Fruit fly (Drosophila melanogaster) whole organism, wandering third instar larva: ENCODE data around the gene Gr63a.
A peak's percentile ranks its signal among the peaks of the same experiment; 100 is the strongest.

Source experiments
- Abd-B ChIP-seq: fragments of >200 bp; optimal IDR thresholded peaks from 2 replicates; lab custom pipeline; 2017; ENCODE audit warnings: missing biosample characterization, missing genetic modification characterization
- CG32264 ChIP-seq: fragments of 200-800 bp; sonication (Bioruptor generic); optimal IDR thresholded peaks from 2 replicates; lab custom pipeline; 2016; ENCODE audit warnings: missing biosample characterization, missing genetic modification characterization
- CG9705 ChIP-seq: fragments of 200-800 bp; sonication (Bioruptor generic); optimal IDR thresholded peaks from 2 replicates; lab custom pipeline; 2018; ENCODE audit warnings: missing biosample characterization, mild to moderate bottlenecking, missing genetic modification characterization
- CrebA ChIP-seq: fragments of 200-800 bp; sonication (Bioruptor generic); optimal IDR thresholded peaks from 2 replicates; lab custom pipeline; 2016; ENCODE audit warnings: missing biosample characterization, mild to moderate bottlenecking, missing genetic modification characterization, borderline replicate concordance
- Dif ChIP-seq: fragments of 200-275, 200-300 bp; sonication (Bioruptor generic); optimal IDR thresholded peaks from 2 replicates; lab custom pipeline; 2018; ENCODE audit warnings: missing biosample characterization, missing genetic modification characterization; ENCODE audit not compliant: partially characterized antibody
- GATAd ChIP-seq: sonication (Bioruptor generic); optimal IDR thresholded peaks from 2 replicates; lab custom pipeline; 2016; ENCODE audit warnings: missing biosample characterization, missing genetic modification characterization
- HLH106 ChIP-seq: fragments of 200-800 bp; optimal IDR thresholded peaks from 3 replicates; lab custom pipeline; 2019; ENCODE audit warnings: missing biosample characterization, mild to moderate bottlenecking, missing genetic modification characterization, moderate library complexity
- Hnf4 ChIP-seq: fragments of 200-800 bp; sonication (Bioruptor generic); optimal IDR thresholded peaks from 2 replicates; lab custom pipeline; 2016; ENCODE audit warnings: missing biosample characterization, mild to moderate bottlenecking, missing genetic modification characterization
- Hr78 ChIP-seq: fragments of >200 bp; optimal IDR thresholded peaks from 2 replicates; lab custom pipeline; 2017; ENCODE audit warnings: missing biosample characterization, missing genetic modification characterization
- Hr83 ChIP-seq: fragments of 200-300 bp; sonication (Bioruptor generic); optimal IDR thresholded peaks from 2 replicates; lab custom pipeline; 2016; ENCODE audit warnings: missing biosample characterization, mild to moderate bottlenecking, missing genetic modification characterization, moderate library complexity; ENCODE audit not compliant: poor library complexity, severe bottlenecking
- Mio ChIP-seq: sonication (Bioruptor generic); optimal IDR thresholded peaks from 2 replicates; lab custom pipeline; 2016; ENCODE audit warnings: missing biosample characterization, missing genetic modification characterization
- N ChIP-seq: fragments of >200 bp; optimal IDR thresholded peaks from 2 replicates; lab custom pipeline; 2018; ENCODE audit warnings: missing biosample characterization, missing external identifiers, missing genetic modification characterization
- OdsH ChIP-seq: fragments of 200-800 bp; sonication (Bioruptor generic); optimal IDR thresholded peaks from 2 replicates; lab custom pipeline; 2016; ENCODE audit warnings: missing biosample characterization, mild to moderate bottlenecking, missing genetic modification characterization
- Rel ChIP-seq, 2 experiments: fragments of 200-800 bp; sonication (Bioruptor generic) in 1 of 2; optimal IDR thresholded peaks; 2 replicates in 1 of 2; 3 replicates in 1 of 2; lab custom pipeline; 2016 to 2019; ENCODE audit warnings: mild to moderate bottlenecking in 2 of 2, missing biosample characterization in 2 of 2, missing genetic modification characterization in 2 of 2, moderate library complexity in 1 of 2
- Sp1 ChIP-seq: fragments of 200-800 bp; sonication (Bioruptor generic); optimal IDR thresholded peaks from 3 replicates; lab custom pipeline; 2019; ENCODE audit warnings: missing biosample characterization, mild to moderate bottlenecking, missing genetic modification characterization, moderate library complexity
- br ChIP-seq: fragments of 200-800 bp; sonication (Bioruptor generic); optimal IDR thresholded peaks from 2 replicates; lab custom pipeline; 2016; ENCODE audit warnings: missing biosample characterization, missing genetic modification characterization
- brk ChIP-seq: fragments of 200-800 bp; sonication (Bioruptor generic); optimal IDR thresholded peaks from 2 replicates; lab custom pipeline; 2016; ENCODE audit warnings: missing biosample characterization, mild to moderate bottlenecking, missing genetic modification characterization
- dl ChIP-seq, 2 experiments: fragments of 175-275, 200-275 bp in 1 of 2; fragments of 200-275 bp in 1 of 2; sonication (Bioruptor generic); optimal IDR thresholded peaks; lab custom pipeline; 2018; ENCODE audit warnings: mild to moderate bottlenecking in 2 of 2, missing biosample characterization in 2 of 2, missing genetic modification characterization in 2 of 2, moderate library complexity in 2 of 2; ENCODE audit not compliant: partially characterized antibody in 2 of 2, insufficient read depth in 1 of 2
- dsf ChIP-seq: sonication (Bioruptor generic); optimal IDR thresholded peaks from 2 replicates; lab custom pipeline; 2016; ENCODE audit warnings: missing biosample characterization, missing genetic modification characterization, borderline replicate concordance
- ey ChIP-seq: fragments of 200-800 bp; sonication (Bioruptor generic); optimal IDR thresholded peaks from 2 replicates; lab custom pipeline; 2016; ENCODE audit warnings: missing biosample characterization, missing genetic modification characterization
- foxo ChIP-seq, 2 experiments: fragments of 200-800 bp; sonication (Bioruptor generic); optimal IDR thresholded peaks; 2 replicates in 1 of 2; 3 replicates in 1 of 2; lab custom pipeline; 2016 to 2017; ENCODE audit warnings: missing biosample characterization in 2 of 2, missing genetic modification characterization in 2 of 2
- fru ChIP-seq: fragments of 200-800 bp; sonication (Bioruptor generic); optimal IDR thresholded peaks from 3 replicates; lab custom pipeline; 2016; ENCODE audit warnings: missing biosample characterization, mild to moderate bottlenecking, missing genetic modification characterization
- h ChIP-seq: fragments of 200-800 bp; sonication (Bioruptor generic); optimal IDR thresholded peaks from 3 replicates; lab custom pipeline; 2016; ENCODE audit warnings: missing biosample characterization, mild to moderate bottlenecking, missing genetic modification characterization
- lola ChIP-seq: fragments of >200 bp; optimal IDR thresholded peaks from 2 replicates; lab custom pipeline; 2017; ENCODE audit warnings: missing biosample characterization, missing genetic modification characterization
- pan ChIP-seq: fragments of >200 bp; optimal IDR thresholded peaks from 2 replicates; lab custom pipeline; 2017
- rgr ChIP-seq: fragments of 200-800 bp; sonication (Bioruptor generic); optimal IDR thresholded peaks from 3 replicates; lab custom pipeline; 2016; ENCODE audit warnings: missing biosample characterization, mild to moderate bottlenecking, missing genetic modification characterization
- sv ChIP-seq: fragments of 200-800 bp; sonication (Bioruptor generic); optimal IDR thresholded peaks from 3 replicates; lab custom pipeline; 2016; ENCODE audit warnings: missing biosample characterization, missing genetic modification characterization
- tai ChIP-seq: sonication (Bioruptor generic); optimal IDR thresholded peaks from 2 replicates; lab custom pipeline; 2016; ENCODE audit warnings: missing biosample characterization, missing genetic modification characterization

The Gr63a gene

DNA sequence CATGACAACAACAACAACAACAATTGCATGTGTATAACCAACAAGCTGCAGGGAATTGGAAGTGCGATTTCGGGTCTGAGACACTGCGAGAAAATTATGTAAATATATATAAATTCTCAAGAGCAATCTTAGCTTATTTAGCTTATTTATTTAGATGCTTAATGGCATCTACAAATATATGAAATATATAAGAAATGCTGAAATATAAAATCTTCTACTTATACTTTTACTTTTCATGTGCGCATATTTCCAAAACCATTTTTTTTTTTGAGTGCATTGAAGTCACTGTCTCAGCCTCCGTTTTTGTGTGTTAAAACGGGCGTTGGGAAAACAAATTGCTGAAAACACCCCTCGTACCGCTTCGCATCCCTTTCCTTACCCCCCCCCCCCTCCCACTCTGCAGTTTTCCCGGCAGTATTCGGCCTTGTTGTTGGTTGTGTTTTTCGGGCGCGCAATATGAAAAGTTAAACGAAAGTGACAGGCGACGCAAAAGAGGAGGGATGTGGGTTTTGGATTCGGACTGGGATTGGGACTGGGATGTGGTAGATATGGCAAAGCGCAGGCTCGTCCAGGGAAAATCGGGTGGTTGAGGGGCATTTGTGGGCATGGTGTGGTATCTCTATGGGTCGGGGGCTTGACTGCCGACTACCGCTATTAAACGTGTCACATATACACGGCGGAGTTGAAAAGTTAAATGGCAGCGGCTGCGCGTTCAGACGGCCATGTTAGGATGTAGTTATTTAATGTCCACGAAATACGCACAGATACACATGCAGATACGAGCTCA lies 41.0 kb downstream of the Gr63a start:
- no peak for TF ChIP-seq Hr83
- TF ChIP-seq OdsH (GFP tag; lab: Kevin White, UChicago), result peak; percentile 2
- peak; percentile 9 for TF ChIP-seq h (GFP tag; lab: Kevin White, UChicago)
- TF ChIP-seq, all 38 proteins: peak for 2

- no peak for TF ChIP-seq Sp1 (GFP tag; lab: Kevin White, UChicago)
- peak; percentile 24 for TF ChIP-seq rgr (GFP tag; lab: Kevin White, UChicago)
- TF ChIP-seq fru (GFP tag; lab: Kevin White, UChicago), result peak; percentile 4
- TF ChIP-seq CG32264 (GFP tag; lab: Kevin White, UChicago), result no peak
Observed at dm6 chr3L:3852842-3853241, 43.6 kb downstream of the Gr63a start.

DNA sequence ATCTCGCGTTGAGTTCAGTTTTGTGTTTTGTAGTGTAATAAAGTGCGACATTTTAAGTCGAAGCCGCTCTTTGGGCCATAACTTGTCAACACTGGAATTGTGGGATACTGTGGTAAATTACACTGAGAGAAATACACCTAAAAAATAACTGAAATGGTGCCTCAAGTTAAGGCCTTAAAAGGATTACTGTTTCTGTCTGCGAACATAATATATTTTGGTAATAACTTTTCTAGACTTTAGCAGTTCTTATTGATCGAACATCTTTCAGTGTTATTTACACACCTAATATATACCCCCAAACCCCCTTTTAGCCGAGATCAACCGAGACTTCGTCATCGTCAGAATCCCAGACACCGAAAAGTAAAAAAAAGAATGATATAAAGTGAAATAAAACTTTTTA lies 44.6 kb downstream of the Gr63a start:
- TF ChIP-seq HLH106 (tag; lab: Kevin White, UChicago) (peak; percentile 15), lola (GFP tag; lab: Kevin White, UChicago) (no peak), h (GFP tag; lab: Kevin White, UChicago) (peak; percentile 53), rgr (GFP tag; lab: Kevin White, UChicago) (peak; percentile 13), br (peak; percentile 16), OdsH (GFP tag; lab: Kevin White, UChicago) (peak; percentile 3), CrebA (GFP tag; lab: Kevin White, UChicago) (no peak), fru (GFP tag; lab: Kevin White, UChicago) (peak; percentile 8), ey (GFP tag; lab: Kevin White, UChicago) (peak; percentile 35), GATAd (GFP tag; lab: Kevin White, UChicago) (no peak), Rel (GFP tag; optimal IDR thresholded peaks at IDR 0.05; lab: Kevin White, UChicago) (no peak), Rel (tag; optimal IDR thresholded peaks at IDR 0.05; lab: Kevin White, UChicago) (no peak), Sp1 (GFP tag; lab: Kevin White, UChicago) (no peak), tai (GFP tag; lab: Kevin White, UChicago) (no peak), foxo (GFP tag; optimal IDR thresholded peaks at IDR 0.05; lab: Kevin White, UChicago) (peak in 1 of 2 experiments; percentile 37)

DNA sequence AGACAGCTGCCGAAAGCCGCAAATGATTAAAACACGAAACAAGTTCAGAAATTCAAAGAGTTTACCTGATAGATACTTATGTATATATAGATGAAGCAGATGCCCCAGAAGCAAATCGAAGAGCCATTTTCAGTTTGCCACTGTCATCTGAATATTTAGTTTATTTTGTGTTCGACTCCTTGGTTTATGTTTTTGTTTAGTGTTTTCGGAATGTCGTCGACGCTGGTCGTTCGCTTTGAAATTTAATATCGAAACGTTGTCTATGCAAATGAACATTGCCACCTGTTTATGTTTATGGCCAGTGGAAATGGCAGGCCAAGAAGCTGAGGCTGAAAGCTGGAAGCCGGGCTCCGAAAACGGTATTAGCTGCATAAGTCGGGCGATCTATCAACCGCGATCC lies 45.4 kb downstream of the Gr63a start:
- TF ChIP-seq ey (GFP tag; lab: Kevin White, UChicago) (no peak), rgr (GFP tag; lab: Kevin White, UChicago) (no peak)

DNA sequence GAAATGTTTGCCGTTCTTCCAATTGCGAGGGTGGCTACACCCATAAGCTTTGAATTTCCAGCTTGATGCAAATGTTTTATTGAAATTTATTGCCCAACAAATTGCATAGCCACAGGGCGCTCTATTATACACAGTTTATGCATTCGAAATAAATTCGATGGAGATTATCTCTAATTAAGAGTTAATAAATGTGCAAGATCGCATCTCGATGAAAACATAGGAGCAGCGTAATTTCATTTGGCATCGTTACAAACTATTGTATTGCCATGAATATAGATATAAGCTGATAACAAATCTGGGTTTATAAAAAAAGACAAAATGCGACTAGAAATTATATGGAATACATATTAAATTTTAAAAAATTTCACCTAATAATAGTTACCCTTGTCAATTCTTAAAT lies 45.9 kb downstream of the Gr63a start:
- TF ChIP-seq dsf, result no peak
- no peak for TF ChIP-seq HLH106 (tag; lab: Kevin White, UChicago)
- TF ChIP-seq brk (GFP tag; lab: Kevin White, UChicago), result no peak
- no peak for TF ChIP-seq h (GFP tag; lab: Kevin White, UChicago)
- no peak for TF ChIP-seq sv (GFP tag; lab: Kevin White, UChicago)
- TF ChIP-seq Abd-B (GFP tag; lab: Kevin White, UChicago), result no peak

- TF ChIP-seq HLH106 (tag; lab: Kevin White, UChicago) (no peak), Dif (GFP tag; lab: Kevin White, UChicago) (no peak), CrebA (GFP tag; lab: Kevin White, UChicago) (no peak), GATAd (GFP tag; lab: Kevin White, UChicago) (no peak), Hnf4 (no peak), dl (GFP tag; optimal IDR thresholded peaks at IDR 0.05; lab: Kevin White, UChicago; ENCODE audit: insufficient read depth in 1 of 2, partially characterized antibody in 2 of 2) (no peak), Abd-B (GFP tag; lab: Kevin White, UChicago) (no peak), Mio (GFP tag; lab: Kevin White, UChicago) (no peak), CG32264 (GFP tag; lab: Kevin White, UChicago) (no peak), lola (GFP tag; lab: Kevin White, UChicago) (no peak), N (no peak), pan (lab: Kevin White, UChicago) (no peak), CG9705 (no peak), Hr78 (GFP tag; lab: Kevin White, UChicago) (no peak), dsf (no peak), tai (GFP tag; lab: Kevin White, UChicago) (no peak), Rel (GFP tag; optimal IDR thresholded peaks at IDR 0.05; lab: Kevin White, UChicago) (no peak), Rel (tag; optimal IDR thresholded peaks at IDR 0.05; lab: Kevin White, UChicago) (no peak), sv (GFP tag; lab: Kevin White, UChicago) (no peak)
Observed at dm6 chr3L:3849763-3850162, 46.6 kb downstream of the Gr63a start.
